Worm (Caenorhabditis elegans): ENCODE measurements around the gene ZK813.4.

The ZK813.4 gene

ce11 chrX:3429122-3429521 is 798 bp downstream of the ZK813.4 start:
- no peak for TF ChIP-seq zim-3 (tag; optimal IDR thresholded peaks at IDR 0.05)
- no peak for TF ChIP-seq B0261.1 (tag; optimal IDR thresholded peaks at IDR 0.05)
- TF ChIP-seq ztf-22 (GFP tag; optimal IDR thresholded peaks at IDR 0.05): no peak
- no peak for TF ChIP-seq ZK185.1 (tag; optimal IDR thresholded peaks at IDR 0.05; ENCODE audit: poor library complexity, severe bottlenecking)
- no peak for TF ChIP-seq atf-7 (tag; optimal IDR thresholded peaks at IDR 0.05)
- TF ChIP-seq sdz-38 (tag; optimal IDR thresholded peaks at IDR 0.05): no peak
- TF ChIP-seq ama-1 (optimal IDR thresholded peaks at IDR 0.05): no peak
- no peak for TF ChIP-seq ama-1 (GFP tag; optimal IDR thresholded peaks at IDR 0.05)
- no peak for TF ChIP-seq Y95B8A.8 (GFP tag; IDR thresholded peaks at IDR 0.05)
- TF ChIP-seq tlf-1 (GFP tag; optimal IDR thresholded peaks at IDR 0.05): no peak

- TF ChIP-seq xnd-1 (tag; optimal IDR thresholded peaks at IDR 0.05): no peak
- no peak for TF ChIP-seq snpc-3.4 (tag; optimal IDR thresholded peaks at IDR 0.05)
Measured at ce11 chrX:3424516-3424915, 5.4 kb downstream of the ZK813.4 start, which contains the start of gene ZK813.6. Gene ZK813.6, plus strand, starts transcription at chrX:3424816.

ce11 chrX:3419084-3419483 is 10.8 kb downstream of the ZK813.4 start, which contains the start of gene C04F6.7:
Gene C04F6.7, minus strand, starts transcription at chrX:3419184.
- TF ChIP-seq ZK185.1 (tag; optimal IDR thresholded peaks at IDR 0.05; ENCODE audit: poor library complexity, severe bottlenecking) (no peak), nfya-1 (tag; optimal IDR thresholded peaks at IDR 0.05; ENCODE audit: borderline replicate concordance, insufficient read depth) (no peak), cebp-1 (GFP tag; IDR thresholded peaks at IDR 0.05) (no peak), cebp-1 (tag; optimal IDR thresholded peaks at IDR 0.05) (no peak), akir-1 (GFP tag; optimal IDR thresholded peaks at IDR 0.05) (no peak), snpc-1.3 (tag; optimal IDR thresholded peaks at IDR 0.05; ENCODE audit: insufficient read depth) (no peak), K11D2.4 (GFP tag; IDR thresholded peaks at IDR 0.05) (no peak), attf-5 (GFP tag; optimal IDR thresholded peaks at IDR 0.05) (no peak)

- TF ChIP-seq egrh-3 (GFP tag; IDR thresholded peaks at IDR 0.05) (no peak), attf-6 (GFP tag; IDR thresholded peaks at IDR 0.05) (no peak), ztf-25 (GFP tag; IDR thresholded peaks at IDR 0.05) (no peak), snpc-1.1 (tag; optimal IDR thresholded peaks at IDR 0.05; ENCODE audit: insufficient read depth) (no peak), F37B4.10 (GFP tag; IDR thresholded peaks at IDR 0.05) (no peak), B0261.1 (tag; optimal IDR thresholded peaks at IDR 0.05) (no peak), atf-7 (tag; optimal IDR thresholded peaks at IDR 0.05) (no peak)
Measured at ce11 chrX:3416063-3416462, 13.9 kb downstream of the ZK813.4 start.

- TF ChIP-seq let-607 (tag; optimal IDR thresholded peaks at IDR 0.05) (no peak), Y56A3A.18 (GFP tag; IDR thresholded peaks at IDR 0.05) (no peak), F33H1.4 (GFP tag; IDR thresholded peaks at IDR 0.05) (no peak), ceh-79 (tag; optimal IDR thresholded peaks at IDR 0.05) (no peak), Y53F4B.3 (GFP tag; IDR thresholded peaks at IDR 0.05) (no peak), ets-4 (GFP tag; optimal IDR thresholded peaks at IDR 0.05) (no peak), mel-28 (tag; optimal IDR thresholded peaks at IDR 0.05; ENCODE audit: borderline replicate concordance) (no peak)
Measured at ce11 chrX:3414660-3415144, 15.2 kb downstream of the ZK813.4 start, which contains the start of gene dhs-27. Gene dhs-27, minus strand, starts transcription at chrX:3414710.

Measured in whole organism, young adult.